Fruit fly (Drosophila melanogaster) whole organism, prepupa: ENCODE results near the gene CG3909.
A peak's percentile ranks its signal among the peaks of the same experiment; 100 is the strongest.

Experiments
- Blimp-1 ChIP-seq: fragments of 200-800 bp; sonication (Bioruptor generic); optimal IDR thresholded peaks from 3 replicates; lab custom pipeline; 2017; ENCODE audit warnings: missing biosample characterization, missing genetic modification characterization, mild to moderate bottlenecking, moderate library complexity, missing genetic modification reagents
- CG10631 ChIP-seq: fragments of 200-800 bp; sonication (Bioruptor generic); optimal IDR thresholded peaks from 2 replicates; lab custom pipeline; 2016; ENCODE audit warnings: missing biosample characterization, missing genetic modification characterization
- CG10669 ChIP-seq: fragments of 200-800 bp; sonication (Bioruptor generic); optimal IDR thresholded peaks from 3 replicates; lab custom pipeline; 2018; ENCODE audit warnings: missing biosample characterization, mild to moderate bottlenecking, missing genetic modification characterization, moderate library complexity
- CG11294 ChIP-seq: fragments of 200-800 bp; sonication (Bioruptor generic); IDR thresholded peaks from 2 replicates; pipeline ENCODE4 v1.3.6; 2022; ENCODE audit warnings: missing biosample characterization, missing genetic modification characterization
- CG11902 ChIP-seq: fragments of 200-800 bp; sonication (Bioruptor generic); optimal IDR thresholded peaks from 3 replicates; lab custom pipeline; 2016; ENCODE audit warnings: missing biosample characterization, missing genetic modification characterization
- CG15336 ChIP-seq: fragments of 200-800 bp; sonication (Bioruptor generic); IDR thresholded peaks from 2 replicates; pipeline ENCODE4 v1.3.6; 2022; ENCODE audit warnings: missing biosample characterization, missing genetic modification characterization
- CG1621 ChIP-seq: fragments of 200-800 bp; sonication (Bioruptor generic); optimal IDR thresholded peaks from 3 replicates; lab custom pipeline; 2018; ENCODE audit warnings: missing biosample characterization, mild to moderate bottlenecking, missing genetic modification characterization
- CG16779 ChIP-seq: fragments of 200-800 bp; sonication (Bioruptor generic); optimal IDR thresholded peaks from 3 replicates; lab custom pipeline; 2017; ENCODE audit warnings: missing biosample characterization, mild to moderate bottlenecking, missing genetic modification characterization
- CG3032 ChIP-seq: fragments of 200-800 bp; optimal IDR thresholded peaks from 2 replicates; lab custom pipeline; 2019; ENCODE audit warnings: missing biosample characterization, mild to moderate bottlenecking, missing genetic modification characterization, moderate library complexity
- CG31627 ChIP-seq: fragments of 200-800 bp; sonication (Bioruptor generic); optimal IDR thresholded peaks from 3 replicates; lab custom pipeline; 2016; ENCODE audit warnings: missing biosample characterization, missing genetic modification characterization
- CG34406 ChIP-seq: fragments of 200-800 bp; sonication (Bioruptor generic); optimal IDR thresholded peaks from 3 replicates; lab custom pipeline; 2016; ENCODE audit warnings: missing biosample characterization, missing genetic modification characterization
- CG4318 ChIP-seq: fragments of 200-800 bp; sonication (Bioruptor generic); optimal IDR thresholded peaks from 3 replicates; lab custom pipeline; 2017; ENCODE audit warnings: missing biosample characterization, mild to moderate bottlenecking, missing genetic modification characterization
- CG6163 ChIP-seq: fragments of 200-800 bp; sonication (Bioruptor generic); IDR thresholded peaks from 3 replicates; pipeline ENCODE4 v1.3.6; 2022; ENCODE audit warnings: missing biosample characterization, missing genetic modification characterization
- CG6276 ChIP-seq: fragments of 200-800 bp; sonication (Bioruptor generic); optimal IDR thresholded peaks from 2 replicates; lab custom pipeline; 2017; ENCODE audit warnings: missing biosample characterization, mild to moderate bottlenecking, missing genetic modification characterization
- CG6792 ChIP-seq: fragments of 200-800 bp; sonication (Bioruptor generic); optimal IDR thresholded peaks from 3 replicates; lab custom pipeline; 2016; ENCODE audit warnings: missing biosample characterization, missing genetic modification characterization
- CG6854 ChIP-seq: fragments of 200-800 bp; sonication (Bioruptor generic); optimal IDR thresholded peaks from 2 replicates; lab custom pipeline; 2017; ENCODE audit warnings: missing biosample characterization, mild to moderate bottlenecking, missing genetic modification characterization
- CG8319 ChIP-seq: fragments of 200-800 bp; sonication (Bioruptor generic); optimal IDR thresholded peaks from 3 replicates; lab custom pipeline; 2016; ENCODE audit warnings: missing biosample characterization, missing genetic modification characterization
- CG8632 ChIP-seq: fragments of 200-800 bp; sonication (Bioruptor generic); optimal IDR thresholded peaks from 3 replicates; lab custom pipeline; 2016; ENCODE audit warnings: missing biosample characterization, missing genetic modification characterization
- Eip78C ChIP-seq: fragments of 200-800 bp; sonication (Bioruptor generic); peaks from one replicate; lab custom pipeline; 2016; ENCODE audit warnings: missing biosample characterization, missing genetic modification characterization
- Eip93F ChIP-seq: fragments of 200-800 bp; sonication (Bioruptor generic); optimal IDR thresholded peaks from 2 replicates; lab custom pipeline; 2016; ENCODE audit warnings: missing biosample characterization, mild to moderate bottlenecking, missing genetic modification characterization
- Ets21C ChIP-seq: fragments of 200-800 bp; sonication (Bioruptor generic); optimal IDR thresholded peaks from 3 replicates; lab custom pipeline; 2016; ENCODE audit warnings: missing biosample characterization, missing genetic modification characterization
- Ets96B ChIP-seq: fragments of 200-800 bp; optimal IDR thresholded peaks from 2 replicates; lab custom pipeline; 2019; ENCODE audit warnings: missing biosample characterization, mild to moderate bottlenecking, missing genetic modification characterization, moderate library complexity
- Gug ChIP-seq: fragments of 200-800 bp; sonication (Bioruptor generic); IDR thresholded peaks from 2 replicates; pipeline ENCODE4 v1.3.6; 2022; ENCODE audit warnings: missing biosample characterization, missing genetic modification characterization
- Hr39 ChIP-seq: fragments of 200-800 bp; sonication (Bioruptor generic); optimal IDR thresholded peaks from 2 replicates; lab custom pipeline; 2016; ENCODE audit warnings: missing biosample characterization, missing genetic modification characterization
- Hr4 ChIP-seq: fragments of 200-800 bp; sonication (Bioruptor generic); optimal IDR thresholded peaks from 3 replicates; lab custom pipeline; 2016; ENCODE audit warnings: missing biosample characterization, missing genetic modification characterization
- OdsH ChIP-seq: fragments of 200-800 bp; sonication (Bioruptor generic); optimal IDR thresholded peaks from 3 replicates; lab custom pipeline; 2016; ENCODE audit warnings: missing biosample characterization, missing genetic modification characterization
- Sox14 ChIP-seq: fragments of 200-800 bp; sonication (Bioruptor generic); optimal IDR thresholded peaks from 3 replicates; lab custom pipeline; 2016; ENCODE audit warnings: missing biosample characterization, missing genetic modification characterization
- Sox15 ChIP-seq: fragments of 200-800 bp; sonication (Bioruptor generic); optimal IDR thresholded peaks from 3 replicates; lab custom pipeline; 2016; ENCODE audit warnings: missing biosample characterization, missing genetic modification characterization
- cyc ChIP-seq: fragments of 200-800 bp; sonication (Bioruptor generic); optimal IDR thresholded peaks from 3 replicates; lab custom pipeline; 2016; ENCODE audit warnings: missing biosample characterization, missing genetic modification characterization
- dac ChIP-seq: fragments of 200-800 bp; sonication (Bioruptor generic); optimal IDR thresholded peaks from 2 replicates; lab custom pipeline; 2017; ENCODE audit warnings: missing biosample characterization, mild to moderate bottlenecking, missing genetic modification characterization
- dsx ChIP-seq: fragments of 200-800 bp; optimal IDR thresholded peaks from 3 replicates; lab custom pipeline; 2019; ENCODE audit warnings: missing biosample characterization, mild to moderate bottlenecking, missing genetic modification characterization, moderate library complexity; ENCODE audit not compliant: poor library complexity, severe bottlenecking
- esn ChIP-seq: fragments of 200-800 bp; sonication (Bioruptor generic); optimal IDR thresholded peaks from 2 replicates; lab custom pipeline; 2016; ENCODE audit warnings: missing biosample characterization, mild to moderate bottlenecking, missing genetic modification characterization, moderate library complexity
- fd59A ChIP-seq: fragments of 200-800 bp; sonication (Bioruptor generic); optimal IDR thresholded peaks from 2 replicates; lab custom pipeline; 2017; ENCODE audit warnings: missing biosample characterization, mild to moderate bottlenecking, missing genetic modification characterization, missing genetic modification reagents
- lz ChIP-seq: fragments of 200-800 bp; sonication (Bioruptor generic); optimal IDR thresholded peaks from 3 replicates; lab custom pipeline; 2016; ENCODE audit warnings: missing biosample characterization, missing genetic modification characterization
- net ChIP-seq: fragments of 200-800 bp; sonication (Bioruptor generic); optimal IDR thresholded peaks from 3 replicates; lab custom pipeline; 2016; ENCODE audit warnings: missing biosample characterization, missing genetic modification characterization
- salr ChIP-seq, 2 experiments: fragments of 200-800 bp; sonication (Bioruptor generic); optimal IDR thresholded peaks; 3 replicates each; lab custom pipeline; 2016 to 2018; ENCODE audit warnings: missing biosample characterization in 2 of 2, missing genetic modification characterization in 2 of 2, mild to moderate bottlenecking in 1 of 2
- spab ChIP-seq: fragments of 200-800 bp; sonication (Bioruptor generic); optimal IDR thresholded peaks from 2 replicates; lab custom pipeline; 2017; ENCODE audit warnings: missing biosample characterization, mild to moderate bottlenecking, missing genetic modification characterization, missing genetic modification reagents
- ss ChIP-seq, 2 experiments: fragments of 200-800 bp; sonication (Bioruptor generic); optimal IDR thresholded peaks; 2 replicates in 1 of 2; 3 replicates in 1 of 2; lab custom pipeline; 2017 to 2018; ENCODE audit warnings: mild to moderate bottlenecking in 2 of 2, missing biosample characterization in 2 of 2, missing genetic modification characterization in 2 of 2, moderate library complexity in 1 of 2
- topi ChIP-seq: fragments of 200-800 bp; sonication (Bioruptor generic); optimal IDR thresholded peaks from 3 replicates; lab custom pipeline; 2016; ENCODE audit warnings: missing biosample characterization, missing genetic modification characterization
- vri ChIP-seq: fragments of 200-800 bp; sonication (Bioruptor generic); optimal IDR thresholded peaks from 3 replicates; lab custom pipeline; 2016; ENCODE audit warnings: missing biosample characterization, mild to moderate bottlenecking, missing genetic modification characterization

Gene CG3909

DNA sequence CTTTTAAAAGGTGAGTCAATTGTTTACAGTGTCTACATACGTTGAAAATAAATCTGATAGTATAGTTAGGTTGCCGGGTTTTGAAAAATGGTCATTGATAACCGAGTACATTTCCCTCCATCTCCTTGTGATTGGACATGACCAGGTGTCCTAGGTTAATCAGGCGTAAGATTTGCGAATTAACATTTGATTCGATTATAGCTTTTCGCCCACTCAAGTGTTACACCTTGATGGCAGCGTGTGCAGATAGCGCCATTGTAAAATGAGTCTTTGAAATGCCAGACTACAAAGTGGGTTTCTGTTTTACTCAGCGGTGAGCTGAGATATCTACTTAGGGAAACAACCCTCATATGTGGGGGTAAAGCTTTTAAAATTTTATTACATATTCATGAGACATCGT, 11.9 kb downstream of the CG3909 start:
- TF ChIP-seq vri (GFP tag; lab: Kevin White, UChicago) = peak; percentile 53
- no peak for TF ChIP-seq dac (GFP tag; lab: Kevin White, UChicago)
- TF ChIP-seq, all 60 proteins: peak for 1

- no peak for TF ChIP-seq CG6792 (GFP tag; lab: Kevin White, UChicago)
- no peak for TF ChIP-seq CG6163 (GFP tag; lab: Robert Waterston, UW)
- TF ChIP-seq Sox15 (GFP tag; lab: Kevin White, UChicago) = no peak
- no peak for TF ChIP-seq Sox14 (GFP tag; lab: Kevin White, UChicago)
- no peak for TF ChIP-seq cyc
- no peak for TF ChIP-seq vri (GFP tag; lab: Kevin White, UChicago)
- no peak for TF ChIP-seq fd59A (GFP tag; lab: Kevin White, UChicago)
- no peak for TF ChIP-seq CG1621 (tag; lab: Kevin White, UChicago)
- TF ChIP-seq CG6854 (GFP tag; lab: Kevin White, UChicago) = no peak
- TF ChIP-seq CG8319 (GFP tag; lab: Kevin White, UChicago) = no peak
- no peak for TF ChIP-seq CG34406
- TF ChIP-seq Gug (GFP tag; lab: Robert Waterston, UW) = no peak
- no peak for TF ChIP-seq ss (GFP tag; optimal IDR thresholded peaks at IDR 0.05; lab: Kevin White, UChicago)
- no peak for TF ChIP-seq net (GFP tag; lab: Kevin White, UChicago)
- TF ChIP-seq, all 60 proteins: peak for 0
Measured at dm6 chr3R:10055951-10056350, 12.9 kb downstream of the CG3909 start, which contains the start of gene Npc2d. Npc2d (minus strand) TSS chr3R:10056083.

DNA sequence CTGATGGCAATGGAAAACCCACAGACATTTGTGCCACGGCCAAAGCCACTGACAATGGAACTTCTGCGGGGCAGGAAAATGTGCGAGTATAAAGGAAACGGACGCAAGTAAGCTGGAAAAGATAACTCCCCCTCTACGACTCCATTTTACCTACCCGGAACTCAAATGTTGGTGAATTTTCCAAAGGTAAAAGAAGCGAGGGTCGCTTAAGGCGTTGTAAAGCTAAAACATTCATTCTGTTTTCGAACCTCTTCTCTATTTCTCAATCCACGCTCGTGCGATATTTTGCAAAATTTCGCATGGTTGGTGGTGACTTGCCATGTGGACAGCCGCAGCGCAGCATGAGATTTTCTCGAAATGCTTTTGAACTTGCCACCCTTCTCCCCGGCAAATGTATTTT, 13.6 kb downstream of the CG3909 start:
- TF ChIP-seq ss (GFP tag; optimal IDR thresholded peaks at IDR 0.05; lab: Kevin White, UChicago) = no peak
- no peak for TF ChIP-seq lz (GFP tag; lab: Kevin White, UChicago)
- TF ChIP-seq Ets21C (GFP tag; lab: Kevin White, UChicago) = no peak
- no peak for TF ChIP-seq salr (GFP tag; optimal IDR thresholded peaks at IDR 0.05; lab: Kevin White, UChicago)
- no peak for TF ChIP-seq OdsH (GFP tag; lab: Kevin White, UChicago)
- no peak for TF ChIP-seq CG6276 (GFP tag; lab: Kevin White, UChicago)
- no peak for TF ChIP-seq topi (GFP tag; lab: Kevin White, UChicago)
- no peak for TF ChIP-seq Gug (GFP tag; lab: Robert Waterston, UW)
- TF ChIP-seq CG8632 = no peak
- TF ChIP-seq Blimp-1 = no peak
- no peak for TF ChIP-seq Sox14 (GFP tag; lab: Kevin White, UChicago)
- TF ChIP-seq CG6792 (GFP tag; lab: Kevin White, UChicago) = no peak
- no peak for TF ChIP-seq CG31627 (GFP tag; lab: Kevin White, UChicago)
- no peak for TF ChIP-seq Eip78C (GFP tag; lab: Kevin White, UChicago)
- TF ChIP-seq dsx (GFP tag; lab: Kevin White, UChicago) = no peak
- no peak for TF ChIP-seq net (GFP tag; lab: Kevin White, UChicago)
- TF ChIP-seq CG15336 = no peak
- no peak for TF ChIP-seq Ets96B
- TF ChIP-seq CG10669 = no peak
- TF ChIP-seq CG16779 = no peak
- TF ChIP-seq, all 60 proteins: peak for 0

DNA sequence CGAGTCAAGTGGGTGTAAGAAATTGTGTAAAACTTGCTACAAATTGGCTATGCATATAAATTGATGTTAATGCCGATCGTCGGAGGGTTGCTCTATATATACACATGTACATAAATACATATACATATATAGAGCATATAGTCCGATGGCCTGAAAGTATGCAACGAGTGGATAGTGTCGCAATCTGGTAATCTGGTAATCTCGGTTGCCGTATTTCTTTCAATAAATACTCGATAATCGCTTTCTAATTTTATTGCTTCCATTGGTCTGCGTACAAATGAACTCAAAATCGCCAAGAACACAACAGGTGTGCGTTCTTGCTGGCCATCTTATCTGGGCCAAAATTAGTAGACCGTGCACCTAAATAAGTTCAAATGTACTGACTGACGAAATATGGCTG, 16.3 kb downstream of the CG3909 start:
- peak; percentile 27 for TF ChIP-seq vri (GFP tag; lab: Kevin White, UChicago)
- no peak for TF ChIP-seq CG8319 (GFP tag; lab: Kevin White, UChicago)

- TF ChIP-seq spab (GFP tag; lab: Kevin White, UChicago) (no peak), Hr39 (no peak), CG3032 (tag; lab: Kevin White, UChicago) (no peak), esn (GFP tag; lab: Kevin White, UChicago) (no peak), CG11294 (GFP tag; lab: Robert Waterston, UW) (no peak), Hr4 (GFP tag; lab: Kevin White, UChicago) (no peak), CG11902 (GFP tag; lab: Kevin White, UChicago) (no peak), CG8319 (GFP tag; lab: Kevin White, UChicago) (no peak), CG10631 (GFP tag; lab: Kevin White, UChicago) (no peak), CG6276 (GFP tag; lab: Kevin White, UChicago) (no peak), topi (GFP tag; lab: Kevin White, UChicago) (no peak), dac (GFP tag; lab: Kevin White, UChicago) (no peak), CG4318 (GFP tag; lab: Kevin White, UChicago) (no peak), Eip93F (GFP tag; lab: Kevin White, UChicago) (no peak)
Measured at dm6 chr3R:10059952-10060351, 16.9 kb downstream of the CG3909 start, which contains the start of gene Npc2c. Npc2c (plus strand) TSS chr3R:10060252.
